In the genomic region with DNA sequence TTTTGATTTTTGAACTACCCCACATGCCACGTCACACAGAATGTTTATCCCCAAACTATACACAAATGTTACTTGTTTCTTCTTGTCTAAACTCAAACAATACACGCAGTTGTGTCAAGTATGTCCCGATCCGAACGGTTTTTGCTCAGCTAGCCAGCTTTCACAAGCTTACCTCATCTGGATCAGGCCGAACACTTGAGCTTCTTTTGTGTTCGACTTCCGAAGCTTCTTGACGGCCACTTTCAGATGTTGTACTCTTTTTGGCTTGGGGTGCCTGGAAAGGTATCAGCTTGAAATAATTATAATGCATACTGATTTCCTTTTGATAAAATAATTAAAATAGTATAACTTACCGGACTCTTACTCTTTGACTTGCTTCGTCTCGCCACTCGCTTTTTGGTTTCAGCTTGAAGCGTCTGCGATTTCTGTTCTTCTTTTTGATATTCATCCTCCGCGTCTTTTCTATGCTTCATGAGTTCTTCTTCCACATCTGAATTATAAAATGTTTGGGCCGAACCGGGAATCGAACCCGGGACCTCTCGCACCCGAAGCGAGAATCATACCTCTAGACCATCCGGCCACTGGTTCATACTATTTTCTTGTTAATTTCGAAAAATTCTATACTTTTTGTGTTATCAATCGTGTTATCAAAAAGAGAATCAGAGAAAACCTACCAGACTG, we compare ENCODE assay signal across 2 worm cellular contexts.
TF ChIP-seq lines count a peak whose summit lies in the region.

No protein-coding gene starts in this region.

TF ChIP-seq in whole organism, L4 larva, 104 proteins besides CTCF, POLR2A, EP300 and RAD21 (continued from another document):
- no peak for TF ChIP-seq mes-2 (tag; optimal IDR thresholded peaks at IDR 0.05; lab: Kevin White, UChicago; ENCODE audit: poor library complexity, severe bottlenecking)
- TF ChIP-seq cey-2 (tag; optimal IDR thresholded peaks at IDR 0.05; lab: Kevin White, UChicago; ENCODE audit: borderline replicate concordance, insufficient read depth), result no peak
- no peak for TF ChIP-seq egl-27 (tag; optimal IDR thresholded peaks at IDR 0.05; lab: Kevin White, UChicago)
- TF ChIP-seq tra-1 (GFP tag; IDR thresholded peaks at IDR 0.05; lab: Robert Waterston, UW), result no peak
- TF ChIP-seq zip-2 (tag; optimal IDR thresholded peaks at IDR 0.05; lab: Kevin White, UChicago), result no peak
- no peak for TF ChIP-seq nhr-41 (GFP tag; IDR thresholded peaks at IDR 0.05; lab: Robert Waterston, UW)
- TF ChIP-seq unc-62 (GFP tag; optimal IDR thresholded peaks at IDR 0.05 in 1 of 2; lab: Kevin White, UChicago), result peak in 1 of 2 experiments; percentile 90
- no peak for TF ChIP-seq unc-62 (tag; optimal IDR thresholded peaks at IDR 0.05; lab: Kevin White, UChicago)
- TF ChIP-seq nhr-6 (tag; optimal IDR thresholded peaks at IDR 0.05; lab: Kevin White, UChicago), result no peak
- no peak for TF ChIP-seq vab-7 (GFP tag; IDR thresholded peaks at IDR 0.05; lab: Robert Waterston, UW)
- TF ChIP-seq ceh-32 (tag; optimal IDR thresholded peaks at IDR 0.05; lab: Kevin White, UChicago; ENCODE audit: poor library complexity), result no peak
- TF ChIP-seq set-16 (GFP tag; IDR thresholded peaks at IDR 0.05; lab: Robert Waterston, UW), result no peak
- peak; percentile 39 for TF ChIP-seq nhr-48 (tag; optimal IDR thresholded peaks at IDR 0.05; lab: Kevin White, UChicago)
- no peak for TF ChIP-seq zip-11 (GFP tag; IDR thresholded peaks at IDR 0.05; lab: Robert Waterston, UW)
- TF ChIP-seq F49E8.2 (tag; optimal IDR thresholded peaks at IDR 0.05; lab: Kevin White, UChicago; ENCODE audit: borderline replicate concordance), result peak; percentile 11
- 0 out of 2 replicates have a peak, but pooled peaks have one; percentile 29 for TF ChIP-seq arid-1 (GFP tag; conservative IDR thresholded peaks at IDR 0.05; lab: Robert Waterston, UW)
- TF ChIP-seq zfp-3 (GFP tag; conservative IDR thresholded peaks at IDR 0.05; lab: Robert Waterston, UW), result no peak
- TF ChIP-seq dmd-6 (GFP tag; IDR thresholded peaks at IDR 0.05; lab: Robert Waterston, UW), result peak; percentile 32; the same call in 1 of the 2 replicates
- no peak for TF ChIP-seq madf-9 (GFP tag; conservative IDR thresholded peaks at IDR 0.05; lab: Robert Waterston, UW)
TF ChIP-seq in whole organism, L4 larva: peak in this region for 11.

TF ChIP-seq in whole organism, young adult, 124 proteins besides CTCF, POLR2A, EP300 and RAD21 (continued from another document):
- TF ChIP-seq mcd-1 (GFP tag; IDR thresholded peaks at IDR 0.05; lab: Robert Waterston, UW), result no peak
- TF ChIP-seq die-1 (tag; optimal IDR thresholded peaks at IDR 0.05; lab: Kevin White, UChicago), result peak; percentile 62
- no peak for TF ChIP-seq unc-62 (GFP tag; optimal IDR thresholded peaks at IDR 0.05; lab: Kevin White, UChicago)
- TF ChIP-seq ztf-6 (GFP tag; IDR thresholded peaks at IDR 0.05; lab: Robert Waterston, UW), result no peak
- TF ChIP-seq ccch-3 (GFP tag; optimal IDR thresholded peaks at IDR 0.05; lab: Kevin White, UChicago), result no peak
- peak; percentile 48; the same call in 1 of the 2 replicates for TF ChIP-seq dox-1 (GFP tag; IDR thresholded peaks at IDR 0.05; lab: Robert Waterston, UW)
- TF ChIP-seq Y67H2A.10 (GFP tag; conservative IDR thresholded peaks at IDR 0.05; lab: Robert Waterston, UW), result no peak
- TF ChIP-seq Y79H2A.3 (GFP tag; conservative IDR thresholded peaks at IDR 0.05; lab: Robert Waterston, UW), result no peak
- TF ChIP-seq nhr-80 (tag; optimal IDR thresholded peaks at IDR 0.05; lab: Kevin White, UChicago), result peak; percentile 32
- peak; percentile 38 for TF ChIP-seq F23B12.7 (tag; optimal IDR thresholded peaks at IDR 0.05; lab: Kevin White, UChicago; ENCODE audit: insufficient read depth)
- TF ChIP-seq madf-3 (GFP tag; IDR thresholded peaks at IDR 0.05; lab: Robert Waterston, UW), result no peak
- TF ChIP-seq K12H6.12 (tag; optimal IDR thresholded peaks at IDR 0.05; lab: Kevin White, UChicago), result no peak
- TF ChIP-seq ets-4 (GFP tag; optimal IDR thresholded peaks at IDR 0.05; lab: Kevin White, UChicago), result no peak
- peak; percentile 36 for TF ChIP-seq hlh-12 (tag; optimal IDR thresholded peaks at IDR 0.05; lab: Kevin White, UChicago)
- peak; percentile 37 for TF ChIP-seq snpc-4 (GFP tag; optimal IDR thresholded peaks at IDR 0.05; lab: Kevin White, UChicago)
- TF ChIP-seq snpc-4 (tag; optimal IDR thresholded peaks at IDR 0.05; lab: Kevin White, UChicago), result peak in 3 of 4 experiments; percentile 14 to 70 (median 37)
- TF ChIP-seq ztf-25 (GFP tag; IDR thresholded peaks at IDR 0.05; lab: Robert Waterston, UW), result no peak
- no peak for TF ChIP-seq mxl-1 (tag; optimal IDR thresholded peaks at IDR 0.05; lab: Kevin White, UChicago)
- TF ChIP-seq gei-17 (GFP tag; optimal IDR thresholded peaks at IDR 0.05; lab: Kevin White, UChicago), result no peak
- TF ChIP-seq unc-130 (GFP tag; optimal IDR thresholded peaks at IDR 0.05; lab: Kevin White, UChicago), result no peak
- TF ChIP-seq F39B2.1 (GFP tag; IDR thresholded peaks at IDR 0.05; lab: Robert Waterston, UW), result no peak
- no peak for TF ChIP-seq bed-2 (GFP tag; IDR thresholded peaks at IDR 0.05; lab: Robert Waterston, UW)
- TF ChIP-seq lag-1 (GFP tag; IDR thresholded peaks at IDR 0.05; lab: Robert Waterston, UW), result no peak
- TF ChIP-seq ceh-100 (GFP tag; IDR thresholded peaks at IDR 0.05; lab: Robert Waterston, UW), result no peak
- TF ChIP-seq nfya-1 (tag; optimal IDR thresholded peaks at IDR 0.05; lab: Kevin White, UChicago; ENCODE audit: borderline replicate concordance, insufficient read depth), result no peak
- no peak for TF ChIP-seq B0019.2 (GFP tag; conservative IDR thresholded peaks at IDR 0.05; lab: Robert Waterston, UW)
- TF ChIP-seq sptf-2 (GFP tag; optimal IDR thresholded peaks at IDR 0.05; lab: Kevin White, UChicago), result no peak
- TF ChIP-seq madf-6 (GFP tag; IDR thresholded peaks at IDR 0.05; lab: Robert Waterston, UW), result peak; percentile 61
- TF ChIP-seq Y56A3A.18 (GFP tag; IDR thresholded peaks at IDR 0.05; lab: Robert Waterston, UW), result no peak
- no peak for TF ChIP-seq B0035.1 (tag; optimal IDR thresholded peaks at IDR 0.05; lab: Kevin White, UChicago)
- no peak for TF ChIP-seq Y53G8AR.9 (GFP tag; conservative IDR thresholded peaks at IDR 0.05; lab: Robert Waterston, UW)
- peak; percentile 40 for TF ChIP-seq snpc-1.3 (tag; optimal IDR thresholded peaks at IDR 0.05; lab: Kevin White, UChicago; ENCODE audit: insufficient read depth)
- TF ChIP-seq hmg-20 (GFP tag; IDR thresholded peaks at IDR 0.05; lab: Robert Waterston, UW), result no peak
- no peak for TF ChIP-seq F33H1.4 (GFP tag; IDR thresholded peaks at IDR 0.05; lab: Robert Waterston, UW)
- no peak for TF ChIP-seq hsf-1 (GFP tag; IDR thresholded peaks at IDR 0.05; lab: Robert Waterston, UW)
- no peak for TF ChIP-seq cebp-1 (GFP tag; IDR thresholded peaks at IDR 0.05; lab: Robert Waterston, UW)
- TF ChIP-seq cebp-1 (tag; optimal IDR thresholded peaks at IDR 0.05; lab: Kevin White, UChicago), result peak; percentile 35
- no peak for TF ChIP-seq ekl-4 (GFP tag; IDR thresholded peaks at IDR 0.05; lab: Robert Waterston, UW)
- TF ChIP-seq lin-40 (tag; optimal IDR thresholded peaks at IDR 0.05; lab: Kevin White, UChicago), result no peak
- no peak for TF ChIP-seq rcor-1 (GFP tag; IDR thresholded peaks at IDR 0.05; lab: Robert Waterston, UW)
- TF ChIP-seq somi-1 (GFP tag; optimal IDR thresholded peaks at IDR 0.05; lab: Kevin White, UChicago), result no peak
- TF ChIP-seq zfh-2 (GFP tag; conservative IDR thresholded peaks at IDR 0.05; lab: Robert Waterston, UW), result no peak
- no peak for TF ChIP-seq ceh-91 (GFP tag; IDR thresholded peaks at IDR 0.05; lab: Robert Waterston, UW)
- TF ChIP-seq athp-1 (tag; optimal IDR thresholded peaks at IDR 0.05; lab: Kevin White, UChicago), result no peak
- peak; percentile 19 for TF ChIP-seq madf-10 (tag; optimal IDR thresholded peaks at IDR 0.05; lab: Kevin White, UChicago)
- TF ChIP-seq bed-1 (GFP tag; IDR thresholded peaks at IDR 0.05; lab: Robert Waterston, UW), result no peak
- peak; percentile 89; the same call in 1 of the 2 replicates for TF ChIP-seq cebp-2 (GFP tag; IDR thresholded peaks at IDR 0.05; lab: Robert Waterston, UW)
- TF ChIP-seq ceh-40 (GFP tag; IDR thresholded peaks at IDR 0.05; lab: Robert Waterston, UW), result no peak
- no peak for TF ChIP-seq sdz-38 (tag; optimal IDR thresholded peaks at IDR 0.05; lab: Kevin White, UChicago)
- TF ChIP-seq tlf-1 (GFP tag; optimal IDR thresholded peaks at IDR 0.05; lab: Kevin White, UChicago), result no peak
- 0 out of 2 replicates have a peak, but pooled peaks have one; percentile 37 for TF ChIP-seq egl-18 (GFP tag; IDR thresholded peaks at IDR 0.05; lab: Robert Waterston, UW)
- TF ChIP-seq pha-4 (tag; optimal IDR thresholded peaks at IDR 0.05; lab: Kevin White, UChicago), result no peak
- no peak for TF ChIP-seq nfyb-1 (GFP tag; IDR thresholded peaks at IDR 0.05; lab: Robert Waterston, UW)
- TF ChIP-seq nhr-120 (GFP tag; IDR thresholded peaks at IDR 0.05; lab: Robert Waterston, UW), result no peak
- TF ChIP-seq aptf-3 (GFP tag; IDR thresholded peaks at IDR 0.05; lab: Robert Waterston, UW), result no peak
- 0 out of 2 replicates have a peak, but pooled peaks have one; percentile 18 for TF ChIP-seq pbrm-1 (GFP tag; IDR thresholded peaks at IDR 0.05; lab: Robert Waterston, UW)
- TF ChIP-seq D2030.7 (GFP tag; IDR thresholded peaks at IDR 0.05; lab: Robert Waterston, UW), result peak; percentile 35
- TF ChIP-seq him-1 (tag; optimal IDR thresholded peaks at IDR 0.05; lab: Kevin White, UChicago), result peak; percentile 69
- TF ChIP-seq efl-1 (GFP tag; optimal IDR thresholded peaks at IDR 0.05; lab: Kevin White, UChicago), result peak; percentile 6
- TF ChIP-seq sea-2 (GFP tag; IDR thresholded peaks at IDR 0.05; lab: Robert Waterston, UW), result no peak
- peak; percentile 39 for TF ChIP-seq snpc-3.4 (tag; optimal IDR thresholded peaks at IDR 0.05; lab: Kevin White, UChicago)
- no peak for TF ChIP-seq aptf-2 (GFP tag; conservative IDR thresholded peaks at IDR 0.05; lab: Robert Waterston, UW)
- TF ChIP-seq F57A8.1 (GFP tag; optimal IDR thresholded peaks at IDR 0.05; lab: Kevin White, UChicago), result peak; percentile 30
- TF ChIP-seq C17E4.6 (GFP tag; IDR thresholded peaks at IDR 0.05; lab: Robert Waterston, UW), result no peak
- TF ChIP-seq xnd-1 (tag; optimal IDR thresholded peaks at IDR 0.05; lab: Kevin White, UChicago), result no peak
- peak; percentile 44; the same call in 1 of the 2 replicates for TF ChIP-seq egl-44 (GFP tag; IDR thresholded peaks at IDR 0.05; lab: Robert Waterston, UW)
- TF ChIP-seq nfya-2 (GFP tag; IDR thresholded peaks at IDR 0.05; lab: Robert Waterston, UW), result no peak
- TF ChIP-seq hmg-1.2 (GFP tag; IDR thresholded peaks at IDR 0.05; lab: Robert Waterston, UW), result peak; percentile 39; the same call in 1 of the 2 replicates
- TF ChIP-seq nhr-90 (tag; optimal IDR thresholded peaks at IDR 0.05; lab: Kevin White, UChicago), result peak; percentile 67
- no peak for TF ChIP-seq F57C9.4 (tag; optimal IDR thresholded peaks at IDR 0.05; lab: Kevin White, UChicago)
- peak; percentile 84 for TF ChIP-seq tbp1 (GFP tag; optimal IDR thresholded peaks at IDR 0.05; lab: Kevin White, UChicago)
- peak; percentile 32 for TF ChIP-seq chd-7 (tag; optimal IDR thresholded peaks at IDR 0.05; lab: Kevin White, UChicago)
- TF ChIP-seq ZK185.1 (tag; optimal IDR thresholded peaks at IDR 0.05; lab: Kevin White, UChicago; ENCODE audit: poor library complexity, severe bottlenecking), result no peak
- no peak for TF ChIP-seq T26A5.8 (tag; optimal IDR thresholded peaks at IDR 0.05; lab: Kevin White, UChicago)
- peak; percentile 40 for TF ChIP-seq lsl-1 (GFP tag; optimal IDR thresholded peaks at IDR 0.05; lab: Kevin White, UChicago)
- no peak for TF ChIP-seq F22D6.2 (tag; optimal IDR thresholded peaks at IDR 0.05; lab: Kevin White, UChicago)
- no peak for TF ChIP-seq ztf-26 (tag; optimal IDR thresholded peaks at IDR 0.05; lab: Kevin White, UChicago)
- no peak for TF ChIP-seq ztf-3 (GFP tag; optimal IDR thresholded peaks at IDR 0.05; lab: Kevin White, UChicago)
- TF ChIP-seq mel-28 (tag; optimal IDR thresholded peaks at IDR 0.05; lab: Kevin White, UChicago; ENCODE audit: borderline replicate concordance), result no peak
- TF ChIP-seq attf-5 (GFP tag; optimal IDR thresholded peaks at IDR 0.05; lab: Kevin White, UChicago), result no peak
- no peak for TF ChIP-seq F52B5.7 (tag; optimal IDR thresholded peaks at IDR 0.05; lab: Kevin White, UChicago)
- no peak for TF ChIP-seq K11D2.4 (GFP tag; IDR thresholded peaks at IDR 0.05; lab: Robert Waterston, UW)
- no peak for TF ChIP-seq nhr-27 (tag; optimal IDR thresholded peaks at IDR 0.05; lab: Kevin White, UChicago)
- TF ChIP-seq ceh-58 (GFP tag; IDR thresholded peaks at IDR 0.05; lab: Robert Waterston, UW), result no peak
TF ChIP-seq in whole organism, young adult: peak in this region for 33.
